Worm (Caenorhabditis elegans) whole organism, L3 larva: Measurements from ENCODE around the gene gst-8.

Source experiments
- R02D3.7 ChIP-seq: fragments of 150-350 bp; optimal IDR thresholded peaks from 2 replicates; lab custom pipeline; 2014; ENCODE audit warnings: missing biosample characterization, missing genetic modification characterization
- aly-2 ChIP-seq: fragments of 150-350 bp; optimal IDR thresholded peaks from 2 replicates; lab custom pipeline; 2014; ENCODE audit warnings: missing biosample characterization, missing genetic modification characterization
- ama-1 ChIP-seq: fragments of 150-350 bp; optimal IDR thresholded peaks from 2 replicates; lab custom pipeline; 2018
- ceh-82 ChIP-seq: fragments of 150-350 bp; optimal IDR thresholded peaks from 2 replicates; lab custom pipeline; 2014; ENCODE audit warnings: missing biosample characterization, missing genetic modification characterization
- eor-1 ChIP-seq, 2 experiments: fragments of 150-350 bp; optimal IDR thresholded peaks; 2 replicates each; lab custom pipeline; 2014 to 2018; ENCODE audit warnings: missing biosample characterization in 2 of 2, missing genetic modification characterization in 2 of 2
- lin-39 ChIP-seq: fragments of 150-350 bp; optimal IDR thresholded peaks from 2 replicates; lab custom pipeline; 2018; ENCODE audit warnings: missing biosample characterization, missing genetic modification reagents, missing genetic modification characterization
- snpc-4 ChIP-seq: fragments of 150-350 bp; optimal IDR thresholded peaks from 2 replicates; lab custom pipeline; 2014; ENCODE audit warnings: missing biosample characterization, missing genetic modification characterization
- tbx-2 ChIP-seq: sonication (generic microtip); optimal IDR thresholded peaks from 2 replicates; lab custom pipeline; 2016; ENCODE audit warnings: mild to moderate bottlenecking, missing genetic modification characterization, missing compliant biosample characterization
- unc-62 ChIP-seq: fragments of 150-350 bp; sonication (generic microtip); optimal IDR thresholded peaks from 4 replicates; lab custom pipeline; 2014; ENCODE audit warnings: missing biosample characterization, missing genetic modification reagents, missing genetic modification characterization

DNA sequence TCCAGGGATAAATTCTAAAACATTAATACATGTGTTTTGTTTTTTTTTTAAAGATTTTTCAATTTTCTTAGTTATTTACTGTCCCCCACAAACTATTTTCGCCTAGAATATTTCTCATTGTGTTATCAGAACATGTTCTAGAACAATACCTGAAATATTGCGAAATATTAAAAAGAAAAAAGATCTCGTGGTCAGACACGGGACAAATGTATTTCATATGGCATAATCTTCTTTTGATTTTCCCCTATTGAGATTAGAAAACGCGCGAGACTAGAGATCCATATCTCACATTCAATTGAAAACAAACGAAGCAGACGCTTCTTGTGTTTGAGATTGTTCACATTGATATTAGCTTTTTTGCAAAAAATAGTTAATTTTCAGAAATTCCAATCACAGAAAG lies 27.4 kb upstream of the gst-8 start:
- TF ChIP-seq ama-1 (lab: Kevin White, UChicago) (no peak), R02D3.7 (tag; lab: Kevin White, UChicago) (no peak), lin-39 (tag; lab: Kevin White, UChicago) (no peak), unc-62 (no peak), aly-2 (tag; lab: Kevin White, UChicago) (no peak), tbx-2 (tag; lab: Kevin White, UChicago) (no peak), eor-1 (tag; optimal IDR thresholded peaks at IDR 0.05; lab: Kevin White, UChicago) (no peak), snpc-4 (tag; lab: Kevin White, UChicago) (no peak), ceh-82 (tag; lab: Kevin White, UChicago) (no peak)
